Worm (Caenorhabditis elegans): Measurements from ENCODE around the gene selt-1.2.

The selt-1.2 gene

DNA sequence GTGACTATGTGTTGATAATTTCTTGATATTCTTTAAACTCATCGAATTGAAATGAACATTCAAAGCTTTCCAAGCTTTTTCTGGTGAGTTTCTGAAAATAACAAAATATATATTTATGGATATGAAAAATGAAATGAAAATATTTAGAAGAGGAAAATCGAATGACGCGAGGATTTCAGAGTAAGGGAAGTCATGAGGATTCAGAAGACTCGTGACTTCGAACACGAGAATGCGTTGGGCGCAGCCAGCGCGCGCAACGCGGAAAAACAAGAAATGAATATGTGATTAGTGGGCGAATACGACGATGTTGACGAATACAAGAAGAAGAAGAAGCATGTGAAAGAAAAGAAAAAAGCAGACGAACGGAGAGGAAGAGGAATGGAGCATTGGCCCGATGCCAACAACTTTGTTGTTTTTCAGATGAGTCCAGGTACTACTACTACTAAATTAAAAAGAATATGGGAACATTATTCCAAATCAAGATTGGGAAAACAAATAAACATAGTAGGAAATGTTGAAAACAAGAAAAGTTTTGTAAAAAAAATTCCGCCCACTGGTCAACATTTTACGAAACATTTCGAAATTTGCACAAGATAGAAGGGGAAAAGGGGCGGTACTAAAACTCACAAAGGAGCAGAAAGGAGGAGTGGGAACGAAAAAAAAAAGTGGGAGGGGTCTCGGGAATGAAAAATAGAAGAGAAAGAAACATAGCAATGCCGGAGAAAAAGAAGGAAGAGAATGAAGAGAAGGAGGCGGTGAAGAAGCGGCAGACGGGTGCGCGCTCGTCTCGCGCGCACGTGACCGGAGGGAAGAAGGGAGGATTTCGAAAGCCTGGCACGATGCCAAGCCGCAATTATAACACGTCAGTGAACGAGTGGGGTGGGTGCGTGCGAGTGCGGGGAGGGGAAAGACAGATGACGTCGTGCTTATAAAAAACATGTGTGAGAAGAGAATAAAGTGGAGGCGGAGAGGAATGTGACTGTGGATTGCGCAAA, 31.7 kb downstream of the selt-1.2 start:
- TF ChIP-seq nhr-71 (tag; optimal IDR thresholded peaks at IDR 0.05), result peak; percentile 98
- TF ChIP-seq nhr-20 (tag; optimal IDR thresholded peaks at IDR 0.05), result peak; percentile 93
- TF ChIP-seq rnt-1 (tag; optimal IDR thresholded peaks at IDR 0.05), result peak; percentile 98
- peak; percentile 82 for TF ChIP-seq mef-2 (tag; optimal IDR thresholded peaks at IDR 0.05)
- peak; percentile 94 for TF ChIP-seq egl-13 (tag; optimal IDR thresholded peaks at IDR 0.05)
- TF ChIP-seq isw-1 (GFP tag; IDR thresholded peaks at IDR 0.05), result peak; percentile 83
- TF ChIP-seq pqm-1 (tag; optimal IDR thresholded peaks at IDR 0.05), result no peak
- peak; percentile 89 to 90 for TF ChIP-seq lsy-2 (tag; optimal IDR thresholded peaks at IDR 0.05)
- TF ChIP-seq ztf-11 (tag; optimal IDR thresholded peaks at IDR 0.05), result peak in 1 of 2 experiments; percentile 83
- no peak for TF ChIP-seq ces-1 (GFP tag; optimal IDR thresholded peaks at IDR 0.05)
- no peak for TF ChIP-seq nhr-11 (tag; optimal IDR thresholded peaks at IDR 0.05)
- peak; percentile 56 for TF ChIP-seq ceh-90 (tag; optimal IDR thresholded peaks at IDR 0.05)
- TF ChIP-seq mab-9 (GFP tag; IDR thresholded peaks at IDR 0.05), result peak; percentile 89
- peak; percentile 1 for TF ChIP-seq efl-3 (GFP tag; optimal IDR thresholded peaks at IDR 0.05)
- TF ChIP-seq nhr-47 (tag; optimal IDR thresholded peaks at IDR 0.05), result peak; percentile 94
- TF ChIP-seq ceh-8 (GFP tag; optimal IDR thresholded peaks at IDR 0.05), result peak; percentile 93
- peak; percentile 92 for TF ChIP-seq unc-130 (tag; optimal IDR thresholded peaks at IDR 0.05)
- TF ChIP-seq nhr-76 (tag; optimal IDR thresholded peaks at IDR 0.05), result no peak
- TF ChIP-seq sox-4 (tag; optimal IDR thresholded peaks at IDR 0.05), result peak; percentile 81
- TF ChIP-seq nhr-77 (tag; optimal IDR thresholded peaks at IDR 0.05), result peak; percentile 75
- TF ChIP-seq pax-3 (tag; optimal IDR thresholded peaks at IDR 0.05), result peak; percentile 95
- TF ChIP-seq alr-1 (tag; optimal IDR thresholded peaks at IDR 0.05; ENCODE audit: borderline replicate concordance), result no peak
- peak; percentile 2 for TF ChIP-seq lin-15B (tag; optimal IDR thresholded peaks at IDR 0.05)
- no peak for TF ChIP-seq zag-1 (tag; optimal IDR thresholded peaks at IDR 0.05)
- peak; percentile 31 for TF ChIP-seq hpl-2 (GFP tag; optimal IDR thresholded peaks at IDR 0.05)
- peak; percentile 94 for TF ChIP-seq fkh-10 (GFP tag; optimal IDR thresholded peaks at IDR 0.05)
- TF ChIP-seq snpc-4 (tag; optimal IDR thresholded peaks at IDR 0.05), result peak; percentile 94
- TF ChIP-seq ama-1 (optimal IDR thresholded peaks at IDR 0.05), result peak; percentile 55
- TF ChIP-seq swsn-7 (tag; optimal IDR thresholded peaks at IDR 0.05), result peak; percentile 90
- TF ChIP-seq jun-1 (tag; optimal IDR thresholded peaks at IDR 0.05), result peak; percentile 85
- TF ChIP-seq C04F5.9 (tag; optimal IDR thresholded peaks at IDR 0.05), result no peak
- peak; percentile 92 for TF ChIP-seq lin-13 (GFP tag; optimal IDR thresholded peaks at IDR 0.05)
- peak; percentile 30 for TF ChIP-seq unc-62 (GFP tag; optimal IDR thresholded peaks at IDR 0.05)
- TF ChIP-seq ceh-82 (tag; optimal IDR thresholded peaks at IDR 0.05), result peak; percentile 86 to 92 (median 87)
- TF ChIP-seq nhr-85 (tag), result peak; percentile 99
- TF ChIP-seq snu-23 (GFP tag; optimal IDR thresholded peaks at IDR 0.05), result peak; percentile 88
- TF ChIP-seq zip-4 (GFP tag; optimal IDR thresholded peaks at IDR 0.05), result peak; percentile 89
- TF ChIP-seq pag-3 (tag; optimal IDR thresholded peaks at IDR 0.05; ENCODE audit: borderline replicate concordance, insufficient read depth), result peak; percentile 88
- peak; percentile 97 for TF ChIP-seq xbp-1 (tag; optimal IDR thresholded peaks at IDR 0.05)
- peak; percentile 96 for TF ChIP-seq dsc-1 (tag; optimal IDR thresholded peaks at IDR 0.05)
- TF ChIP-seq nhr-12 (tag; optimal IDR thresholded peaks at IDR 0.05), result no peak
- TF ChIP-seq aha-1 (tag; optimal IDR thresholded peaks at IDR 0.05), result peak; percentile 82
- TF ChIP-seq nhr-28 (tag; optimal IDR thresholded peaks at IDR 0.05), result no peak
- peak; percentile 60 to 78 for TF ChIP-seq egl-27 (tag; optimal IDR thresholded peaks at IDR 0.05)
- no peak for TF ChIP-seq ets-5 (GFP tag; IDR thresholded peaks at IDR 0.05)
- peak; percentile 48; the same call in 1 of the 2 replicates for TF ChIP-seq unc-98 (GFP tag; IDR thresholded peaks at IDR 0.05)
- peak; percentile 96 for TF ChIP-seq nhr-19 (GFP tag; conservative IDR thresholded peaks at IDR 0.05)
- TF ChIP-seq Y116A8C.19 (tag; optimal IDR thresholded peaks at IDR 0.05; ENCODE audit: borderline replicate concordance), result no peak
- TF ChIP-seq ceh-63 (GFP tag; optimal IDR thresholded peaks at IDR 0.05), result peak; percentile 43
- TF ChIP-seq nhr-90 (tag; optimal IDR thresholded peaks at IDR 0.05; ENCODE audit: poor library complexity), result peak; percentile 80

Measured in whole organism, L1 larva.